Worm (Caenorhabditis elegans) whole organism, L3 larva: Measurements from ENCODE around the gene msrp-7.

Experiments used
- ZK546.5 ChIP-seq: sonication (generic microtip); optimal IDR thresholded peaks from 2 replicates; lab custom pipeline; 2017; ENCODE audit warnings: missing biosample characterization, missing genetic modification characterization
- ceh-16 ChIP-seq: sonication (generic microtip); optimal IDR thresholded peaks from 2 replicates; lab custom pipeline; 2017; ENCODE audit warnings: missing biosample characterization, missing genetic modification characterization
- ceh-28 ChIP-seq: fragments of 150-350 bp; optimal IDR thresholded peaks from 2 replicates; lab custom pipeline; 2014; ENCODE audit warnings: missing biosample characterization, missing genetic modification reagents, missing genetic modification characterization
- ceh-82 ChIP-seq: fragments of 150-350 bp; optimal IDR thresholded peaks from 2 replicates; lab custom pipeline; 2014; ENCODE audit warnings: missing biosample characterization, missing genetic modification characterization
- daf-12 ChIP-seq: fragments of 150-350 bp; optimal IDR thresholded peaks from 2 replicates; lab custom pipeline; 2014; ENCODE audit warnings: missing biosample characterization, missing genetic modification reagents, missing genetic modification characterization
- egl-27 ChIP-seq: sonication (generic microtip); optimal IDR thresholded peaks from 4 replicates; lab custom pipeline; 2017; ENCODE audit warnings: missing biosample characterization, missing genetic modification reagents, missing genetic modification characterization
- elt-1 ChIP-seq: fragments of 150-350 bp; optimal IDR thresholded peaks from 2 replicates; lab custom pipeline; 2014; ENCODE audit warnings: missing biosample characterization, missing genetic modification characterization
- jun-1 ChIP-seq: fragments of 150-350 bp; optimal IDR thresholded peaks from 2 replicates; lab custom pipeline; 2014; ENCODE audit warnings: missing biosample characterization, missing genetic modification reagents, missing genetic modification characterization
- nhr-237 ChIP-seq: fragments of 150-350 bp; optimal IDR thresholded peaks from 2 replicates; lab custom pipeline; 2014; ENCODE audit warnings: missing biosample characterization, missing genetic modification characterization
- nhr-25 ChIP-seq: sonication (generic microtip); optimal IDR thresholded peaks from 2 replicates; lab custom pipeline; 2017; ENCODE audit warnings: missing biosample characterization, missing genetic modification characterization
- nhr-28 ChIP-seq: fragments of 150-350 bp; optimal IDR thresholded peaks from 2 replicates; lab custom pipeline; 2014; ENCODE audit warnings: missing biosample characterization, missing genetic modification characterization
- nhr-76 ChIP-seq: fragments of 150-350 bp; sonication (generic microtip); optimal IDR thresholded peaks from 5 replicates; lab custom pipeline; 2014; ENCODE audit warnings: missing biosample characterization, missing genetic modification characterization
- pqm-1 ChIP-seq: fragments of 150-350 bp; optimal IDR thresholded peaks from 2 replicates; lab custom pipeline; 2017; ENCODE audit warnings: missing biosample characterization, missing genetic modification characterization, inconsistent platforms
- unc-39 ChIP-seq: sonication (generic microtip); optimal IDR thresholded peaks from 4 replicates; lab custom pipeline; 2017; ENCODE audit warnings: missing biosample characterization, missing genetic modification characterization

- no peak for TF ChIP-seq nhr-237
- TF ChIP-seq nhr-25: no peak
- no peak for TF ChIP-seq ceh-82 (tag; lab: Kevin White, UChicago)
- TF ChIP-seq pqm-1: no peak
- no peak for TF ChIP-seq egl-27
- no peak for TF ChIP-seq elt-1 (tag; lab: Kevin White, UChicago)
- TF ChIP-seq daf-12 (tag; lab: Kevin White, UChicago): no peak
- TF ChIP-seq ceh-28 (tag; lab: Kevin White, UChicago): no peak
- no peak for TF ChIP-seq nhr-28 (tag; lab: Kevin White, UChicago)
- no peak for TF ChIP-seq nhr-76 (tag; lab: Kevin White, UChicago)
- TF ChIP-seq unc-39: no peak
- no peak for TF ChIP-seq jun-1 (tag; lab: Kevin White, UChicago)
- TF ChIP-seq ZK546.5 (tag; lab: Kevin White, UChicago): no peak
- no peak for TF ChIP-seq ceh-16 (tag; lab: Kevin White, UChicago)
Observed at ce11 chrII:10861305-10861704, 50.5 kb downstream of the msrp-7 start.
